Fruit fly (Drosophila melanogaster): ENCODE data around the gene Es2.

dm6 chrX:8437285-8438110, 23.8 kb upstream of the Es2 start, which contains the start of gene Miga:
- TF ChIP-seq CG33557 (GFP tag; optimal IDR thresholded peaks at IDR 0.05) (no peak), Hsf (GFP tag; optimal IDR thresholded peaks at IDR 0.05) (no peak), Optix (GFP tag; IDR thresholded peaks at IDR 0.05) (no peak), so (GFP tag; IDR thresholded peaks at IDR 0.05) (no peak)
